Worm (Caenorhabditis elegans): ENCODE measurements around the gene C28H8.3.
A peak's percentile ranks its signal among the peaks of the same experiment; 100 is the strongest.

C28H8.3 gene

DNA sequence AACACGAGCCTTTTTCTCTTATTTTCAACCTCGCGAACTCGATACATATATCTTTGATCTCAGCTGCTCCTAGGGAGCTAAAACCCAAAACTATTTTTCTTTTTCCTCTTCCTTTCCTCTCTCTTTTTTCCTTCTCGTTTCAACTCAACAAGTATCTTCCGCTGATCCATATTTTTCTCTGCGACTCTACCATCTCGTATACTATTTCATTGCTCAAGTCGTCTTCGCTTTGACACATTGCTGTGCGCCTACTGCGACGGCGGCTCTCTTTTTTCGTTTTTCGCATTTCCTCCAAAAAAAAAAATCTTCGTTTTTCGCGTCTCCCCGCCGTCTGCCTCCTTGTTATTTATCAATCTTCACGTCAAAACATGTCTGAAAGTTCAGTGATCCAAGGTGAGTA, 41.3 kb downstream of the C28H8.3 start (continued):
- TF ChIP-seq dsc-1 (tag; optimal IDR thresholded peaks at IDR 0.05) (peak; percentile 22), nhr-47 (tag; optimal IDR thresholded peaks at IDR 0.05) (peak; percentile 34), mdl-1 (tag; optimal IDR thresholded peaks at IDR 0.05) (peak in 1 of 2 experiments; percentile 14), lin-13 (GFP tag; optimal IDR thresholded peaks at IDR 0.05) (no peak), snu-23 (GFP tag; optimal IDR thresholded peaks at IDR 0.05) (peak; percentile 17), rnt-1 (tag; optimal IDR thresholded peaks at IDR 0.05) (peak; percentile 61), sox-4 (tag; optimal IDR thresholded peaks at IDR 0.05) (no peak), nhr-77 (tag; optimal IDR thresholded peaks at IDR 0.05) (no peak), lir-3 (tag; optimal IDR thresholded peaks at IDR 0.05; ENCODE audit: poor library complexity) (no peak), hpl-2 (GFP tag; optimal IDR thresholded peaks at IDR 0.05) (no peak), lin-14 (GFP tag; optimal IDR thresholded peaks at IDR 0.05) (peak; percentile 87), grh-1 (GFP tag; IDR thresholded peaks at IDR 0.05) (no peak), swsn-7 (tag; optimal IDR thresholded peaks at IDR 0.05) (peak; percentile 37), mab-9 (GFP tag; IDR thresholded peaks at IDR 0.05) (no peak), nhr-71 (tag; optimal IDR thresholded peaks at IDR 0.05) (peak; percentile 51), tbx-2 (tag; optimal IDR thresholded peaks at IDR 0.05) (no peak), unc-86 (tag; optimal IDR thresholded peaks at IDR 0.05) (no peak), hlh-17 (GFP tag; optimal IDR thresholded peaks at IDR 0.05; ENCODE audit: borderline replicate concordance) (no peak), sptf-1 (tag; optimal IDR thresholded peaks at IDR 0.05) (no peak)

DNA sequence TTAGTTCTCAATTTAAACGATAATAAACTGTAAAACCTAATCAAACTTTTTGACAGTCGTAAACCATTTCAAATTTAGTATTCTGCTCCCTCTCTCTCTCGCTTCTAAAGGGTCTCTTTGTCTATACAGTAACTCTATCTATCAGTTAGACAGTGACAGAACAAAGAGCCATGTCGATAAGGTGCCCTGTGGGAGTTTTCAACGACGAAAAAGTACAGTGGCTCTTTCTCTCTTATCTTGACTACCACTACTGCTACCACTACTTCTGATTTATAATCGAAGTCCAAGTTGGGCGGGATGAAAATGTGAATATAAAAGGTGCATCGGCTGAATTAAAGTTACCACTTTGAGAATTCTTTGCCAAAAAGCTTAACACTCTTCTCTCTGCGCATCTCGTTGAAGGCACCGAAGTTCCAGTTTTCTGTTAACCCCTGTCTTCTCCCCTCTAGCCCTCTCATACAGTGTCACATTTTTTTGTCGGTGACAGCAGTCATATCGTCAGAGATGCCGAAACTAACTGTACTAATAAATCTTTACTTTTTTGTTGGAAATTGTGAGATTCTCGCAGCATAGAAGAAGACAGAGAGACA, 42.4 kb downstream of the C28H8.3 start:
- TF ChIP-seq ama-1 (optimal IDR thresholded peaks at IDR 0.05): no peak
- TF ChIP-seq rnt-1 (tag; optimal IDR thresholded peaks at IDR 0.05): peak; percentile 1
- peak in 1 of 2 experiments; percentile 48 for TF ChIP-seq lin-35 (GFP tag; optimal IDR thresholded peaks at IDR 0.05)
- no peak for TF ChIP-seq efl-1 (optimal IDR thresholded peaks at IDR 0.05)
- peak in 1 of 2 experiments; percentile 68 for TF ChIP-seq efl-1 (GFP tag; optimal IDR thresholded peaks at IDR 0.05 in 1 of 2)

DNA sequence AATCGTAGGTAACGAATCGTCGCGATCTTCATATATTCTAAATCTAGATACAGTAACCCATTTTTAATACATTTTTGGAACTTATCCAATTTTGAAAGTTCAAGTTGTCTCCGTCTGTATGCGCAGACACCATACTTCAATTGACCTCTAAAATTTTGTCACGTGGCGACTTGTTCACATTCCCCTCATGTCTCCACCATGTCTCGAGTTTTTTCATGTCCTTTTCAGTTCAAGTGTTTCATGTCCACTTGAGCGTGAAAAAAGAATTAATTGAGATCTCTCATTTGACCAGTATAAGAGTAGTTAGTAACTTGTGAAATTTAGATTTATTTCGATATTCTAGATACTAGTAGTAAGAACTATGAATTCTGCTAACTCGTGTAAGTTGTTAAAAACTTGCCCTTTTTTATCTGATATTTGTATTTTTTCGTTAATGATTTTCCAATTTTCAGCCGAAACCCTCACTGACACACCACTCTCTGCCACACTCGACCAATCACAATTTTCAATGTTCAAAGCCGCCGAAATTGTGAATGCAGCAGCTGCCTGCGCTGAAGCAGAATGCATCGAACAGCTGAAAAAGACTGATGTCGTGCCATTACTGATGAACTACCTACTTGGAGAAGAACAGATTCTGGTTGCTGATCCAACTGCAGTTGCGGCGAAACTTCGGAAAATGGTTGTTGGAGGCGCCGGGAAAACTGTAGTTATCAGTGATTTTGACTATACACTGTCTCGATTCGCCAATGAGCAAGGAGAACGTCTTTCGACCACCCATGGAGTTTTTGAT, 43.3 kb downstream of the C28H8.3 start:
- peak; percentile 84 for TF ChIP-seq lin-14 (GFP tag; optimal IDR thresholded peaks at IDR 0.05)
- TF ChIP-seq nhr-28 (tag; optimal IDR thresholded peaks at IDR 0.05): no peak
- TF ChIP-seq nhr-84 (tag; optimal IDR thresholded peaks at IDR 0.05): no peak
- TF ChIP-seq unc-30 (tag; optimal IDR thresholded peaks at IDR 0.05): no peak
- no peak for TF ChIP-seq efl-3 (GFP tag; optimal IDR thresholded peaks at IDR 0.05)
- peak; percentile 19 for TF ChIP-seq swsn-7 (tag; optimal IDR thresholded peaks at IDR 0.05)
- no peak for TF ChIP-seq unc-62 (GFP tag; optimal IDR thresholded peaks at IDR 0.05)
- peak; percentile 13 for TF ChIP-seq fkh-8 (tag; optimal IDR thresholded peaks at IDR 0.05)
- TF ChIP-seq F16B12.6 (tag; optimal IDR thresholded peaks at IDR 0.05): peak; percentile 1
- TF ChIP-seq tbx-2 (tag; optimal IDR thresholded peaks at IDR 0.05): peak; percentile 33
- TF ChIP-seq ceh-82 (tag; optimal IDR thresholded peaks at IDR 0.05): peak in 1 of 3 experiments; percentile 12
- no peak for TF ChIP-seq xbp-1 (tag; optimal IDR thresholded peaks at IDR 0.05)
- peak; percentile 72 for TF ChIP-seq snu-23 (GFP tag; optimal IDR thresholded peaks at IDR 0.05)
- no peak for TF ChIP-seq dsc-1 (tag; optimal IDR thresholded peaks at IDR 0.05)
- peak; percentile 34 to 52 for TF ChIP-seq lsy-2 (tag; optimal IDR thresholded peaks at IDR 0.05)
- no peak for TF ChIP-seq ceh-88 (GFP tag; IDR thresholded peaks at IDR 0.05)
- TF ChIP-seq efl-1 (optimal IDR thresholded peaks at IDR 0.05): peak in 1 of 2 experiments; percentile 14
- peak in 1 of 2 experiments; percentile 93 for TF ChIP-seq efl-1 (GFP tag; optimal IDR thresholded peaks at IDR 0.05 in 1 of 2)
- TF ChIP-seq nhr-71 (tag; optimal IDR thresholded peaks at IDR 0.05): peak; percentile 72
- TF ChIP-seq lin-35 (GFP tag; optimal IDR thresholded peaks at IDR 0.05): peak; percentile 3 to 53
- TF ChIP-seq dpl-1 (GFP tag; optimal IDR thresholded peaks at IDR 0.05): peak in 2 of 3 experiments; percentile 25
- peak; percentile 46 for TF ChIP-seq blmp-1 (tag; optimal IDR thresholded peaks at IDR 0.05)
- TF ChIP-seq nhr-19 (GFP tag; conservative IDR thresholded peaks at IDR 0.05): peak; percentile 32; the same call in 1 of the 2 replicates
- TF ChIP-seq nhr-47 (tag; optimal IDR thresholded peaks at IDR 0.05): peak; percentile 12
- peak; percentile 71 for TF ChIP-seq nhr-20 (tag; optimal IDR thresholded peaks at IDR 0.05)
- TF ChIP-seq mep-1 (tag; optimal IDR thresholded peaks at IDR 0.05): peak; percentile 59
- no peak for TF ChIP-seq snpc-4 (tag; optimal IDR thresholded peaks at IDR 0.05)
- TF ChIP-seq unc-130 (tag; optimal IDR thresholded peaks at IDR 0.05): no peak
- TF ChIP-seq hlh-17 (GFP tag; optimal IDR thresholded peaks at IDR 0.05; ENCODE audit: borderline replicate concordance): no peak
- peak; percentile 50 for TF ChIP-seq fkh-10 (GFP tag; optimal IDR thresholded peaks at IDR 0.05)
- no peak for TF ChIP-seq tlp-1 (tag; optimal IDR thresholded peaks at IDR 0.05)
- no peak for TF ChIP-seq unc-86 (tag; optimal IDR thresholded peaks at IDR 0.05)
- peak; percentile 91 for TF ChIP-seq nhr-85 (tag)
- no peak for TF ChIP-seq jun-1 (tag; optimal IDR thresholded peaks at IDR 0.05)
- TF ChIP-seq mdl-1 (tag; optimal IDR thresholded peaks at IDR 0.05): peak in 1 of 2 experiments; percentile 63
- TF ChIP-seq grh-1 (GFP tag; IDR thresholded peaks at IDR 0.05): peak; percentile 52; the same call in 1 of the 2 replicates
